Fruit fly (Drosophila melanogaster): ENCODE measurements around the gene Mob2.

Mob2 gene

DNA sequence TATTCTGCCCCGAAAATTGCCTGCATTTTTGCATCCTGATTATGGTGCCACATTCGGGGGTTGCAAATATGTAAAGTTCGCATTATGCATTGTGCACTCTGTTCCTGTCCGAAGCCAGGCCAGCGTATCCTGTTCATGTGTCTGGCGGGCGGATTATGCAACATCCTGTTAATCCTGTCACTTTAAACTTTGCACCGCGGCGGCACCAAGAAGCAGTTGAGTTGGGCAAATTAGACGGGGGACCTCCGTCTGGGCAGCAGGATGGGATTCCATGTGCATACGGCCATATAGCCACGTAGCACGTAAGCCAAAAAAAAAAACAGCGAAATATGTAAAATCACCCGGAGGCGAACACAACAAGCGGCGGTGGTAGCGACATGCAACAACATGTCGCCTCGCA lies 72.5 kb downstream of the Mob2 start:
- TF ChIP-seq CG6163 (GFP tag; IDR thresholded peaks at IDR 0.05) (0 out of 3 replicates have a peak, but pooled peaks have one; percentile 19), eg (GFP tag; IDR thresholded peaks at IDR 0.05) (0 out of 3 replicates have a peak, but pooled peaks have one; percentile 21), Sox14 (GFP tag; optimal IDR thresholded peaks at IDR 0.05) (no peak), esn (GFP tag; optimal IDR thresholded peaks at IDR 0.05) (no peak), Smox (GFP tag; optimal IDR thresholded peaks at IDR 0.05) (no peak), CG9139 (GFP tag; optimal IDR thresholded peaks at IDR 0.05) (no peak), topi (GFP tag; optimal IDR thresholded peaks at IDR 0.05) (no peak), Eip93F (GFP tag; optimal IDR thresholded peaks at IDR 0.05) (no peak), Hr38 (GFP tag; optimal IDR thresholded peaks at IDR 0.05) (no peak)

DNA sequence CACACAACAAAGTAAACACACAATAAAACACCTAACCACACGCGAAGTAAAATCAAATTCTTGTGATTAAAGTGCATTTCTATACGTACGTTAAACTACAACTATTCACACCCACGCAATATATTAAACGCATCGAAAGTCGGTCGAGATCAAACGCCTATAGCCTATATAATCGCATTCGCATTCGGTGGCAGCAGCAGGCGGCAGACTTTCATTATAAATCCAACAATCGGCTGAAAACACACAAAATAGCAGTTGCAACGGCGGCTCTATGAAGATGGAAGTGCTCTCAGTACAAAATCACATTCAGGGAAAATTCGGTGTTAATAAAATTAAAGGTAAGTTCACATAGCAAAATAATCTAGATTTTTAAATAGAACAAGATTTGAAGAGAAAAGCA lies 73.8 kb downstream of the Mob2 start:
- TF ChIP-seq CG11294 (GFP tag; IDR thresholded peaks at IDR 0.05) (no peak), Eip78C (GFP tag) (peak; percentile 10), CG15336 (GFP tag; IDR thresholded peaks at IDR 0.05) (no peak)

DNA sequence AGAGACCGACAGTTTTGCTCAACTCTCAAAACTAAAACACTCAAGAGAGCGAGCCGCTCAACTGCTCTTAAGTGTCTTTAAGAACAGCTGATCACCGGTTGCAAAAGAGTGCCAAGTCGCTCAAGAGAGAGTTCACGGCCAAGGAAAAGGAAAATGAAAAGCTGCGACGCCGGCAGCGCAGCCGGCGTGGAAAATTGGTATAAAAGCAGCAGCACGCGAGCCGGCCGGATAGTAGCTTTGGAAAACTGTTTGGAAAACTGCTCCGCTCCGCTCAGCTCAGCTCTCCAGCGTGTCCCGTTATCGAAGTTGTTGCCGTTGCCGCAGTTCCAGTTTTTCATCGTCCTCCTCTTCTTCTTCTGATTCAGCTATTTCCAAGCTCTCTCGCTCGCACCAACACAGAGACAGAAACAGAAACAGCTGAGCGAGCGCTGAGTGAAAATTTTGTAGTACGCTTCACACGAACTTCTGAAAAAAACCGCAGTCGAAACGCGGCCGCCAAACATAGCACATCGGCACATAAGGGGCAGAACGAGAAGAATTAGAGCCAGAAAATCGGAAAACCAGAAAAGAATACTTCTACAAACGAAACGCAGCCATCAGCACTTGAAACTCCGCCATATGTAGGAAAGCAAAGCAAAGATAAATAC lies 74.6 kb downstream of the Mob2 start, which contains the start of gene chrb:
TSS of gene chrb (plus strand) at position 224 of the 647 bp plus-strand sequence.
- TF ChIP-seq CG15336 (GFP tag; IDR thresholded peaks at IDR 0.05) (peak; percentile 73), CG34406 (GFP tag; optimal IDR thresholded peaks at IDR 0.05) (peak; percentile 30), Sox15 (GFP tag; optimal IDR thresholded peaks at IDR 0.05) (no peak), OdsH (GFP tag; optimal IDR thresholded peaks at IDR 0.05) (no peak), Sox14 (GFP tag; optimal IDR thresholded peaks at IDR 0.05) (no peak), Hr39 (GFP tag; optimal IDR thresholded peaks at IDR 0.05) (no peak), Blimp-1 (GFP tag; optimal IDR thresholded peaks at IDR 0.05) (peak; percentile 0), CG6854 (GFP tag; optimal IDR thresholded peaks at IDR 0.05) (peak; percentile 85), acj6 (GFP tag; optimal IDR thresholded peaks at IDR 0.05) (peak; percentile 3), Sox102F (GFP tag; optimal IDR thresholded peaks at IDR 0.05) (peak; percentile 55), CG7368 (GFP tag; optimal IDR thresholded peaks at IDR 0.05) (peak; percentile 15), fkh (GFP tag; optimal IDR thresholded peaks at IDR 0.05) (peak; percentile 49), net (GFP tag; optimal IDR thresholded peaks at IDR 0.05) (peak; percentile 73), CG3919 (GFP tag; optimal IDR thresholded peaks at IDR 0.05) (peak; percentile 47), CG6276 (GFP tag; optimal IDR thresholded peaks at IDR 0.05) (peak; percentile 41), cyc (GFP tag; optimal IDR thresholded peaks at IDR 0.05) (no peak), CG10669 (GFP tag; optimal IDR thresholded peaks at IDR 0.05) (peak; percentile 3), Lpt (GFP tag; optimal IDR thresholded peaks at IDR 0.05) (peak; percentile 58), esn (GFP tag; optimal IDR thresholded peaks at IDR 0.05) (peak; percentile 53), dsx (GFP tag; optimal IDR thresholded peaks at IDR 0.05; ENCODE audit: poor library complexity, severe bottlenecking) (peak; percentile 71), CG6792 (GFP tag; optimal IDR thresholded peaks at IDR 0.05) (peak; percentile 23), CG3032 (tag; optimal IDR thresholded peaks at IDR 0.05) (peak; percentile 30), fd85E (GFP tag; optimal IDR thresholded peaks at IDR 0.05) (peak; percentile 73), vri (GFP tag; optimal IDR thresholded peaks at IDR 0.05) (peak; percentile 68), CG9139 (GFP tag; optimal IDR thresholded peaks at IDR 0.05) (peak; percentile 65), Hr4 (GFP tag; optimal IDR thresholded peaks at IDR 0.05) (peak; percentile 8), CG16779 (tag; optimal IDR thresholded peaks at IDR 0.05) (peak; percentile 69), ss (GFP tag; optimal IDR thresholded peaks at IDR 0.05) (peak; percentile 76 to 79), svp (GFP tag) (no peak), CG31627 (GFP tag; optimal IDR thresholded peaks at IDR 0.05) (no peak), Smox (GFP tag; optimal IDR thresholded peaks at IDR 0.05) (no peak), Eip93F (GFP tag; optimal IDR thresholded peaks at IDR 0.05) (no peak), Gug (GFP tag; IDR thresholded peaks at IDR 0.05) (no peak), achi (GFP tag; optimal IDR thresholded peaks at IDR 0.05) (peak; percentile 26), Met (GFP tag; optimal IDR thresholded peaks at IDR 0.05) (peak; percentile 14), CG32006 (GFP tag; optimal IDR thresholded peaks at IDR 0.05) (peak; percentile 5), eg (GFP tag; IDR thresholded peaks at IDR 0.05) (peak; percentile 78; the same call in 1 of the 3 replicates), Eip78C (GFP tag) (peak; percentile 74), Eip75B (GFP tag; optimal IDR thresholded peaks at IDR 0.05) (peak; percentile 58), CG8119 (GFP tag; IDR thresholded peaks at IDR 0.05) (peak; percentile 69), CG8632 (GFP tag; optimal IDR thresholded peaks at IDR 0.05) (peak; percentile 52), spab (GFP tag; optimal IDR thresholded peaks at IDR 0.05) (peak; percentile 43)

Data from whole organism, prepupa.